Worm (Caenorhabditis elegans): ENCODE results near the gene EGAP2.1.

Gene EGAP2.1

ce11 chrII:5211970-5212369 lies 19.2 kb upstream of the EGAP2.1 start, which contains the start of gene C34F11.2:
C34F11.2 (plus strand) TSS chrII:5212270.
- no peak for TF ChIP-seq snpc-1.3 (tag; optimal IDR thresholded peaks at IDR 0.05; ENCODE audit: insufficient read depth)
- TF ChIP-seq ceh-27 (GFP tag; optimal IDR thresholded peaks at IDR 0.05), result no peak
- no peak for TF ChIP-seq K12H6.12 (tag; optimal IDR thresholded peaks at IDR 0.05)
- no peak for TF ChIP-seq lag-1 (GFP tag; IDR thresholded peaks at IDR 0.05)
- TF ChIP-seq cebp-2 (GFP tag; IDR thresholded peaks at IDR 0.05), result no peak

ce11 chrII:5212675-5213074 lies 18.5 kb upstream of the EGAP2.1 start, which contains the start of gene C34F11.1:
C34F11.1 (plus strand) TSS chrII:5212975.
- TF ChIP-seq ceh-58 (GFP tag; IDR thresholded peaks at IDR 0.05) (no peak), bed-1 (GFP tag; IDR thresholded peaks at IDR 0.05) (no peak), ztf-6 (GFP tag; IDR thresholded peaks at IDR 0.05) (no peak), nhr-90 (tag; optimal IDR thresholded peaks at IDR 0.05) (no peak), B0336.3 (GFP tag; IDR thresholded peaks at IDR 0.05) (no peak), egrh-3 (GFP tag; IDR thresholded peaks at IDR 0.05) (no peak), hlh-26 (GFP tag; conservative IDR thresholded peaks at IDR 0.05) (no peak), lin-35 (GFP tag; optimal IDR thresholded peaks at IDR 0.05) (no peak), dpl-1 (GFP tag; optimal IDR thresholded peaks at IDR 0.05) (no peak), T26A5.8 (tag; optimal IDR thresholded peaks at IDR 0.05) (no peak), T07F8.4 (tag; optimal IDR thresholded peaks at IDR 0.05) (no peak), rpc-1 (optimal IDR thresholded peaks at IDR 0.05) (no peak), rpc-1 (tag; optimal IDR thresholded peaks at IDR 0.05) (no peak), madf-10 (tag; optimal IDR thresholded peaks at IDR 0.05) (no peak), unc-62 (GFP tag; optimal IDR thresholded peaks at IDR 0.05) (no peak), akir-1 (GFP tag; optimal IDR thresholded peaks at IDR 0.05) (no peak), cebp-2 (GFP tag; IDR thresholded peaks at IDR 0.05) (no peak), attf-3 (GFP tag; conservative IDR thresholded peaks at IDR 0.05) (no peak), him-1 (tag; optimal IDR thresholded peaks at IDR 0.05) (no peak)

ce11 chrII:5218349-5218748 lies 12.9 kb upstream of the EGAP2.1 start:
- TF ChIP-seq ceh-40 (GFP tag; IDR thresholded peaks at IDR 0.05), result no peak
- no peak for TF ChIP-seq F37B4.10 (GFP tag; IDR thresholded peaks at IDR 0.05)
- TF ChIP-seq sptf-2 (GFP tag; optimal IDR thresholded peaks at IDR 0.05), result no peak
- no peak for TF ChIP-seq nhr-179 (tag; optimal IDR thresholded peaks at IDR 0.05)

- no peak for TF ChIP-seq nhr-80 (tag; optimal IDR thresholded peaks at IDR 0.05)
- no peak for TF ChIP-seq attf-5 (GFP tag; optimal IDR thresholded peaks at IDR 0.05)
- TF ChIP-seq gei-17 (GFP tag; optimal IDR thresholded peaks at IDR 0.05), result no peak
- TF ChIP-seq athp-1 (tag; optimal IDR thresholded peaks at IDR 0.05), result no peak
- TF ChIP-seq egl-18 (GFP tag; IDR thresholded peaks at IDR 0.05), result no peak
- TF ChIP-seq Y53F4B.3 (GFP tag; IDR thresholded peaks at IDR 0.05), result no peak
- TF ChIP-seq zim-3 (tag; optimal IDR thresholded peaks at IDR 0.05), result no peak
- no peak for TF ChIP-seq ceh-40 (GFP tag; IDR thresholded peaks at IDR 0.05)
- TF ChIP-seq Y67H2A.10 (GFP tag; conservative IDR thresholded peaks at IDR 0.05), result no peak
- no peak for TF ChIP-seq snpc-4 (GFP tag; optimal IDR thresholded peaks at IDR 0.05)
- no peak for TF ChIP-seq snpc-4 (tag; optimal IDR thresholded peaks at IDR 0.05)
- TF ChIP-seq xnd-1 (tag; optimal IDR thresholded peaks at IDR 0.05), result no peak
- no peak for TF ChIP-seq unc-130 (GFP tag; optimal IDR thresholded peaks at IDR 0.05)
- TF ChIP-seq lsy-27 (tag; optimal IDR thresholded peaks at IDR 0.05; ENCODE audit: borderline replicate concordance, insufficient read depth), result no peak
- TF ChIP-seq snpc-1.1 (tag; optimal IDR thresholded peaks at IDR 0.05; ENCODE audit: insufficient read depth), result no peak
- TF ChIP-seq C17E4.6 (GFP tag; IDR thresholded peaks at IDR 0.05), result no peak
- TF ChIP-seq F55B11.4 (tag; optimal IDR thresholded peaks at IDR 0.05; ENCODE audit: borderline replicate concordance, insufficient read depth), result no peak
- no peak for TF ChIP-seq snpc-3.4 (tag; optimal IDR thresholded peaks at IDR 0.05)
- no peak for TF ChIP-seq snpc-1.3 (tag; optimal IDR thresholded peaks at IDR 0.05; ENCODE audit: insufficient read depth)
- no peak for TF ChIP-seq ekl-4 (GFP tag; IDR thresholded peaks at IDR 0.05)
- no peak for TF ChIP-seq nfyb-1 (GFP tag; IDR thresholded peaks at IDR 0.05)
Measured at ce11 chrII:5220648-5221047, 10.6 kb upstream of the EGAP2.1 start.
